Worm (Caenorhabditis elegans): ENCODE data around the gene C17H12.3.

Gene C17H12.3

ce11 chrIV:6756374-6756773 is 39.1 kb downstream of the C17H12.3 start (continued):
- TF ChIP-seq lin-13 (GFP tag; optimal IDR thresholded peaks at IDR 0.05) = peak; percentile 56
- TF ChIP-seq sdz-12 (GFP tag; optimal IDR thresholded peaks at IDR 0.05) = peak; percentile 36
- peak; percentile 86 for TF ChIP-seq pha-4 (GFP tag; IDR thresholded peaks at IDR 0.05)
- no peak for TF ChIP-seq pha-4 (tag; optimal IDR thresholded peaks at IDR 0.05)
- peak; percentile 72 for TF ChIP-seq nhr-48 (tag; optimal IDR thresholded peaks at IDR 0.05)
- no peak for TF ChIP-seq ceh-28 (tag; optimal IDR thresholded peaks at IDR 0.05)
- TF ChIP-seq jun-1 (tag; optimal IDR thresholded peaks at IDR 0.05) = peak; percentile 57
- TF ChIP-seq ctbp-1 (GFP tag; IDR thresholded peaks at IDR 0.05) = peak; percentile 80
- peak; percentile 84 for TF ChIP-seq egl-43 (GFP tag; IDR thresholded peaks at IDR 0.05)
- TF ChIP-seq duxl-1 (tag; optimal IDR thresholded peaks at IDR 0.05; ENCODE audit: poor library complexity) = peak; percentile 61
- peak; percentile 38 for TF ChIP-seq ces-1 (GFP tag; optimal IDR thresholded peaks at IDR 0.05)
- no peak for TF ChIP-seq R02D3.7 (tag; optimal IDR thresholded peaks at IDR 0.05)
- TF ChIP-seq rbr-2 (tag; optimal IDR thresholded peaks at IDR 0.05) = peak; percentile 88
- TF ChIP-seq mdt-29 (GFP tag; IDR thresholded peaks at IDR 0.05) = 0 out of 2 replicates have a peak, but pooled peaks have one; percentile 36
- TF ChIP-seq ceh-20 (GFP tag; IDR thresholded peaks at IDR 0.05) = peak; percentile 42; the same call in 1 of the 2 replicates
- no peak for TF ChIP-seq Y5F2A.4 (GFP tag; optimal IDR thresholded peaks at IDR 0.05)
- peak; percentile 59; the same call in 1 of the 2 replicates for TF ChIP-seq lin-1 (GFP tag; IDR thresholded peaks at IDR 0.05)
- no peak for TF ChIP-seq daf-19 (GFP tag; conservative IDR thresholded peaks at IDR 0.05)
- peak; percentile 27 for TF ChIP-seq ztf-7 (tag; optimal IDR thresholded peaks at IDR 0.05)
- no peak for TF ChIP-seq nhr-111 (GFP tag; optimal IDR thresholded peaks at IDR 0.05)
- TF ChIP-seq nhr-42 (GFP tag; IDR thresholded peaks at IDR 0.05) = peak; percentile 57; the same call in 1 of the 2 replicates
- TF ChIP-seq F10B5.3 (tag; optimal IDR thresholded peaks at IDR 0.05) = peak; percentile 4
- no peak for TF ChIP-seq lin-29 (GFP tag; IDR thresholded peaks at IDR 0.05)
- TF ChIP-seq tag-97 (GFP tag; IDR thresholded peaks at IDR 0.05) = no peak
- no peak for TF ChIP-seq daf-8 (GFP tag; IDR thresholded peaks at IDR 0.05)
- TF ChIP-seq lir-3 (tag; optimal IDR thresholded peaks at IDR 0.05) = no peak
- TF ChIP-seq hmg-1.1 (GFP tag; IDR thresholded peaks at IDR 0.05) = no peak; the same call in 1 of the 2 replicates
- TF ChIP-seq hlh-30 (tag; optimal IDR thresholded peaks at IDR 0.05; ENCODE audit: insufficient read depth) = peak; percentile 54
- peak; percentile 68 for TF ChIP-seq nhr-77 (tag; optimal IDR thresholded peaks at IDR 0.05)
- TF ChIP-seq lsy-2 (tag; optimal IDR thresholded peaks at IDR 0.05) = peak; percentile 65 to 86
- TF ChIP-seq unc-130 (GFP tag; optimal IDR thresholded peaks at IDR 0.05) = peak; percentile 94
- TF ChIP-seq Y105C5A.15 (GFP tag; IDR thresholded peaks at IDR 0.05) = 0 out of 2 replicates have a peak, but pooled peaks have one; percentile 60
- TF ChIP-seq zfp-2 (tag; optimal IDR thresholded peaks at IDR 0.05) = peak; percentile 48
- no peak for TF ChIP-seq ceh-82 (tag; optimal IDR thresholded peaks at IDR 0.05)
- TF ChIP-seq aly-2 (tag; optimal IDR thresholded peaks at IDR 0.05) = no peak
- peak; percentile 72 for TF ChIP-seq F49E8.2 (tag; optimal IDR thresholded peaks at IDR 0.05; ENCODE audit: borderline replicate concordance)
- no peak for TF ChIP-seq fos-1 (tag; optimal IDR thresholded peaks at IDR 0.05)
- TF ChIP-seq ztf-11 (tag; optimal IDR thresholded peaks at IDR 0.05) = no peak
- no peak for TF ChIP-seq lim-7 (GFP tag; IDR thresholded peaks at IDR 0.05)
- peak; percentile 54; the same call in 1 of the 2 replicates for TF ChIP-seq zfp-3 (GFP tag; conservative IDR thresholded peaks at IDR 0.05)
- TF ChIP-seq lin-39 (tag; optimal IDR thresholded peaks at IDR 0.05) = no peak
- no peak for TF ChIP-seq zag-1 (tag; optimal IDR thresholded peaks at IDR 0.05)
- TF ChIP-seq hlh-11 (tag; optimal IDR thresholded peaks at IDR 0.05) = peak; percentile 87
- TF ChIP-seq aha-1 (tag) = peak; percentile 98
- peak; percentile 61 for TF ChIP-seq dmd-6 (GFP tag; IDR thresholded peaks at IDR 0.05)
- TF ChIP-seq vab-7 (GFP tag; IDR thresholded peaks at IDR 0.05) = peak; percentile 51; the same call in 1 of the 2 replicates
- TF ChIP-seq mep-1 (tag; optimal IDR thresholded peaks at IDR 0.05) = peak; percentile 92
- peak; percentile 73 for TF ChIP-seq nhr-28 (tag; optimal IDR thresholded peaks at IDR 0.05)
- TF ChIP-seq fkh-10 (GFP tag; optimal IDR thresholded peaks at IDR 0.05) = peak; percentile 90
- TF ChIP-seq ceh-62 (tag; optimal IDR thresholded peaks at IDR 0.05) = no peak
- TF ChIP-seq nhr-76 (tag; optimal IDR thresholded peaks at IDR 0.05) = no peak
- TF ChIP-seq dmd-8 (GFP tag; IDR thresholded peaks at IDR 0.05) = no peak
- TF ChIP-seq dpl-1 (GFP tag; optimal IDR thresholded peaks at IDR 0.05) = peak; percentile 79
